Worm (Caenorhabditis elegans) whole organism, early embryonic: ENCODE results near the gene C06B8.2.

Experiments used
- F13C5.2 ChIP-seq: sonication (generic microtip); optimal IDR thresholded peaks from 2 replicates; lab custom pipeline; 2017; ENCODE audit warnings: mild to moderate bottlenecking, missing genetic modification characterization, inconsistent platforms, missing compliant biosample characterization
- ama-1 ChIP-seq: fragments of 150-350 bp; optimal IDR thresholded peaks from 2 replicates; lab custom pipeline; 2014
- ets-7 ChIP-seq: sonication (generic microtip); optimal IDR thresholded peaks from 2 replicates; lab custom pipeline; 2016; ENCODE audit warnings: missing genotype, missing genetic modification characterization, missing compliant biosample characterization
- flt-1 ChIP-seq: fragments of 200-800 bp; sonication (Bioruptor generic); IDR thresholded peaks from 2 replicates; pipeline ENCODE4 v1.3.6; 2022; ENCODE audit warnings: missing genetic modification characterization, missing compliant biosample characterization
- pes-1 ChIP-seq: fragments of 200-800 bp; sonication (Bioruptor generic); IDR thresholded peaks from 2 replicates; pipeline ENCODE4 v1.3.6; 2022; ENCODE audit warnings: missing genetic modification reagents, missing genetic modification characterization, missing compliant biosample characterization
- scrt-1 ChIP-seq: fragments of 200-800 bp; sonication (Bioruptor generic); IDR thresholded peaks from 2 replicates; pipeline ENCODE4 v1.3.6; 2022; ENCODE audit warnings: missing genetic modification characterization, missing compliant biosample characterization
- tra-4 ChIP-seq: sonication (generic microtip); optimal IDR thresholded peaks from 2 replicates; lab custom pipeline; 2017; ENCODE audit warnings: missing genetic modification characterization, missing compliant biosample characterization

DNA sequence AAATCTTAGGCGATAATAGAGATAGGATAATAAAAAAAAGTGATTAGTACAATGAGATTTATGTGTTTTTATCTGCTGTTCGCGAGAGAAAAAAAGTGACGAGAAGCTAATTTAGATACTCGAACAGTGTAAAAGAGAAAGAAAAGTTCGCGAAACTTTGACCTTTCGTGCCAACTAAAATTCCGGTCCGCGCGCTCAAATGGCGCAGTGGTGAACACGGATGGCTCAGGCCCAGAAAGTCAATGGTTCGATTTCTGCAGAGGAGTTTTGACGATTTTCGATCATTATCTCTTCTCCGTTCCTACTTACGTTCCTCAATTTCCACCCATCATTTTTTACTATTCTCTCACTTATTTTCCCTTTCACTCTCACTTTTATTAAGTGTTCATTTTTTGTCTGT lies 37.9 kb upstream of the C06B8.2 start:
- no peak for TF ChIP-seq ama-1 (lab: Kevin White, UChicago)
- no peak for TF ChIP-seq flt-1 (GFP tag; lab: Robert Waterston, UW)
- TF ChIP-seq tra-4 (tag; lab: Kevin White, UChicago): no peak
- TF ChIP-seq scrt-1 (GFP tag; lab: Robert Waterston, UW): no peak
- no peak for TF ChIP-seq ets-7 (tag; lab: Kevin White, UChicago)
- TF ChIP-seq F13C5.2 (tag; lab: Kevin White, UChicago): no peak
- TF ChIP-seq pes-1 (GFP tag; lab: Robert Waterston, UW): no peak
